Worm (Caenorhabditis elegans): ENCODE results near the gene dpf-7.

ce11 chrIV:4842030-4842429, 39.6 kb upstream of the dpf-7 start:
- TF ChIP-seq skn-1 (tag; optimal IDR thresholded peaks at IDR 0.05) (no peak), blmp-1 (tag; optimal IDR thresholded peaks at IDR 0.05; ENCODE audit: insufficient read depth) (no peak), R02D3.7 (tag; optimal IDR thresholded peaks at IDR 0.05) (no peak), F13H6.1 (tag; optimal IDR thresholded peaks at IDR 0.05) (no peak), mdl-1 (tag; optimal IDR thresholded peaks at IDR 0.05) (no peak), unc-39 (tag; optimal IDR thresholded peaks at IDR 0.05) (no peak), lsy-2 (tag; optimal IDR thresholded peaks at IDR 0.05) (no peak)
